Comparison of ENCODE assay signal across 1 fruit fly cellular context in the genomic region with DNA sequence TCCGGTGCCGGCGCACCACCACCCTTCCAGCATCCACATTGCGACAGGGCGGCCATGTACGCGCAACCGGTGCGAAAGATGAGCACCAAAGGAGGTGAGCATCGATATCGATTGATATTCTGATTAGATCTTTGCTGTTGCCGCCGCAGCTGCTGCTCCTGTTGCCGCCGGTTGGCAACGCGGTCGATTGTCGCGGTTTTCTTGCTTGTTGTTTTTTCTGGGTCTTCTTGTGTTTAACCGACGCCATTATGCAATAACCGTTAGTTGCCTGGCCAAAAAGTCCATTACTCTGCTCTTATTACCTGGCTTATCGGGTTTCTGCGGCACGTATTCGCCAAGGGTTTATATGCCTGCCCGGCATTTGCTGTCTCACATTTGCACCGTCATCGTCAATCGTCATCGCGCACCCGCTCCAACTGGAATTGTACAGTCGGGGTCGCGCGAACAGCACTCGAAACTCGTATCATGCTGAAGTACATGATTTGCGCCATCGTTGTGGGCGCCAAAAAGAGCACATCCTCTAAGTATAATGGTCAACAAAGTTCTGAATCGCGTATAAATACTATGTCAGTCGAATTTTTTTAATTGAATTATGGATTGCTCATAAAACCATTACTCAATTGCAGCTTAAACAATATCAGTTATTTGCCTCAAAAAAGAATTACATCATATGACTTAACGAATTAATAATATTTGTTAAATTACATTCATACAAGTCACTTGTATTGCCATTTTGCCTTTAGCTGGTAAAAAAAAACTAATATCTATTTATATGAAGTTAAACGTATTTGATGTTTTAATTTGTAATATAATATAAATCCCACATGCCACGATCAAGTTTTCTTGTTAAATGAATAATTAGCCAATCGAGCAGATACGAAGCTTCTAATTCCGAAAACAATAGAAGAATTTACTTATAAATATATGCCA.
TF ChIP-seq lines count a peak whose summit lies in the region.

A gene (minus strand): TSS at position 51 of the 930 bp plus-strand sequence.

TF ChIP-seq in whole organism, embryonic, 481 proteins besides CTCF, POLR2A, EP300 and RAD21 (continued from another document):
- TF ChIP-seq CG34422 (GFP tag; IDR thresholded peaks at IDR 0.05; lab: Robert Waterston, UW) (no peak), danr (GFP tag; IDR thresholded peaks at IDR 0.05; lab: Robert Waterston, UW) (no peak)
